Fruit fly (Drosophila melanogaster) whole organism, pupa: ENCODE measurements around the gene CG11583.

Experiments
- CG10348 ChIP-seq: fragments of 200-800 bp; sonication (Bioruptor generic); IDR thresholded peaks from 2 replicates; pipeline ENCODE4 v1.3.6; 2022; ENCODE audit warnings: missing biosample characterization, missing genetic modification characterization
- CG12605 ChIP-seq: fragments of 200-800 bp; sonication (Bioruptor generic); IDR thresholded peaks from 2 replicates; pipeline ENCODE4 v1.3.6; 2022; ENCODE audit warnings: missing biosample characterization, missing genetic modification characterization
- CG13204 ChIP-seq: fragments of 200-800 bp; sonication (Bioruptor generic); optimal IDR thresholded peaks from 2 replicates; lab custom pipeline; 2018; ENCODE audit warnings: missing biosample characterization, mild to moderate bottlenecking, missing genetic modification characterization, moderate library complexity
- CG14655 ChIP-seq: fragments of 200-800 bp; sonication (Bioruptor generic); optimal IDR thresholded peaks from 3 replicates; lab custom pipeline; 2017; ENCODE audit warnings: mild to moderate bottlenecking, missing biosample characterization, missing genetic modification reagents, missing genetic modification characterization
- CG15710 ChIP-seq: fragments of 200-800 bp; sonication (Bioruptor generic); optimal IDR thresholded peaks from 2 replicates; lab custom pipeline; 2018; ENCODE audit warnings: missing biosample characterization, mild to moderate bottlenecking, missing genetic modification characterization, moderate library complexity
- CG17806 ChIP-seq: fragments of 200-800 bp; sonication (Bioruptor generic); optimal IDR thresholded peaks from 2 replicates; lab custom pipeline; 2018; ENCODE audit warnings: missing biosample characterization, mild to moderate bottlenecking, missing genetic modification characterization, moderate library complexity
- CG32121 ChIP-seq: fragments of 200-800 bp; sonication (Bioruptor generic); IDR thresholded peaks from 2 replicates; pipeline ENCODE4 v1.3.6; 2022; ENCODE audit warnings: missing biosample characterization, missing genetic modification characterization
- CG34367 ChIP-seq: fragments of 200-800 bp; sonication (Bioruptor generic); optimal IDR thresholded peaks from 2 replicates; lab custom pipeline; 2018; ENCODE audit warnings: missing biosample characterization, mild to moderate bottlenecking, missing genetic modification characterization
- CG4496 ChIP-seq: fragments of 200-800 bp; sonication (Bioruptor generic); IDR thresholded peaks from 3 replicates; pipeline ENCODE4 v1.3.6; 2022; ENCODE audit warnings: missing biosample characterization, missing genetic modification characterization
- CG8159 ChIP-seq: fragments of 200-800 bp; sonication (Bioruptor generic); optimal IDR thresholded peaks from 3 replicates; lab custom pipeline; 2018; ENCODE audit warnings: missing biosample characterization, mild to moderate bottlenecking, missing genetic modification characterization, moderate library complexity
- CG8301 ChIP-seq: fragments of 200-800 bp; sonication (Bioruptor generic); optimal IDR thresholded peaks from 2 replicates; lab custom pipeline; 2018; ENCODE audit warnings: missing biosample characterization, mild to moderate bottlenecking, missing genetic modification characterization
- CG9948 ChIP-seq: fragments of 200-800 bp; sonication (Bioruptor generic); optimal IDR thresholded peaks from 2 replicates; lab custom pipeline; 2018; ENCODE audit warnings: missing biosample characterization, mild to moderate bottlenecking, missing genetic modification characterization, moderate library complexity
- D1 ChIP-seq: fragments of 200-800 bp; sonication (Bioruptor generic); optimal IDR thresholded peaks from 2 replicates; lab custom pipeline; 2018; ENCODE audit warnings: missing biosample characterization, mild to moderate bottlenecking, missing genetic modification characterization, moderate library complexity
- EcR ChIP-seq: fragments of 200-800 bp; sonication (Bioruptor generic); optimal IDR thresholded peaks from 3 replicates; lab custom pipeline; 2019; ENCODE audit warnings: missing biosample characterization, missing genetic modification characterization, mild to moderate bottlenecking, moderate library complexity, missing genetic modification reagents
- Ets98B ChIP-seq: fragments of 200-800 bp; sonication (Bioruptor generic); IDR thresholded peaks from 2 replicates; pipeline ENCODE4 v1.3.6; 2022; ENCODE audit warnings: missing biosample characterization, missing genetic modification characterization
- Pif1A ChIP-seq: fragments of 200-800 bp; sonication (Bioruptor generic); optimal IDR thresholded peaks from 3 replicates; lab custom pipeline; 2016; ENCODE audit warnings: missing biosample characterization, missing genetic modification characterization
- Pif1B ChIP-seq: fragments of 200-800 bp; sonication (Bioruptor generic); optimal IDR thresholded peaks from 3 replicates; lab custom pipeline; 2016; ENCODE audit warnings: missing biosample characterization, missing genetic modification characterization
- Snoo ChIP-seq: fragments of 200-800 bp; sonication (Bioruptor generic); optimal IDR thresholded peaks from 3 replicates; lab custom pipeline; 2017; ENCODE audit warnings: missing biosample characterization, mild to moderate bottlenecking, missing genetic modification characterization, inconsistent platforms
- fd96Ca ChIP-seq: fragments of 200-800 bp; sonication (Bioruptor generic); IDR thresholded peaks from 3 replicates; pipeline ENCODE4 v1.3.6; 2022; ENCODE audit warnings: missing biosample characterization, missing genetic modification characterization
- gl ChIP-seq: fragments of 200-800 bp; sonication (Bioruptor generic); optimal IDR thresholded peaks from 2 replicates; lab custom pipeline; 2018; ENCODE audit warnings: missing biosample characterization, mild to moderate bottlenecking, missing genetic modification characterization
- rn ChIP-seq: fragments of 200-800 bp; sonication (Bioruptor generic); IDR thresholded peaks from 2 replicates; pipeline ENCODE4 v1.3.6; 2022; ENCODE audit warnings: missing biosample characterization, missing genetic modification characterization

Gene CG11583

DNA sequence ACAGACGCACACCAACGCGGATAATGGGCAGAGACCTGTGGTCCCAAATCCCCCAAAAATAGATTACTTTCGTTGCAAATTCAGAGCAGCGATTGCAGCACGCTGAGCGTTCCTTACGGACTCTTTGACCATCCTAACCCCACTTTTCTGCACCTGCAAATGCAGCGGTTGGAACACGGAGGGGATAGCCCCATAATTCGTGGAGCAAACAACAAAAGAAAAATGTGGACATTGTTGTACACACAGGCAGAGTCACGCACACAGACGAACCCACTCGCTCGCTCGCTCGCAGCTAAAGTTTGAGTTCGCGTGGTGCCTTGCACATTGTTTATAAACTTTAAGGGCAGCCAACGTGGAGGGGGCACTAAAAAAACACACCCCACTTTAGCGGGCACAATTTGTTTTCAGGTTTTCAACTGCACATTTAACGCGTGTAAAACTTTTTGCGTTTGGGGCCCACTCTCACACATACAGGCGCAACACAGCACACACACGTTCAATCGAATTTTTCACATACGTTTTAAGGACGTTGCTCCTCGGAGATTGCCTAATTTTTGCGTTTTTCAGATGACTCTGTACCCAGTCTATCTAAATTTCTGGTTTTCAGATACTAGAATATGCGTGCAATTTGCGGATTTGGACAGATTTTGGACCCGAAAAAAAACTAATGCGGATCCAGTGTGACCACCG, 28.9 kb downstream of the CG11583 start:
- TF ChIP-seq CG4496 (no peak), Ets98B (GFP tag; lab: Robert Waterston, UW) (peak; percentile 6; the same call in 1 of the 2 replicates), CG10348 (GFP tag; lab: Robert Waterston, UW) (no peak), fd96Ca (GFP tag; lab: Robert Waterston, UW) (0 out of 3 replicates have a peak, but pooled peaks have one; percentile 10)

dm6 chr3L:4252862-4253610, 29.6 kb downstream of the CG11583 start:
- TF ChIP-seq fd96Ca (GFP tag; lab: Robert Waterston, UW) (peak; percentile 29; the same call in 1 of the 3 replicates), Pif1A (GFP tag; lab: Kevin White, UChicago) (no peak), rn (GFP tag; lab: Robert Waterston, UW) (no peak), CG9948 (peak; percentile 27), CG15710 (no peak), EcR (peak; percentile 70), CG17806 (tag; lab: Kevin White, UChicago) (peak; percentile 30), CG14655 (GFP tag; lab: Kevin White, UChicago) (no peak), CG8159 (tag; lab: Kevin White, UChicago) (no peak), D1 (tag; lab: Kevin White, UChicago) (no peak), Snoo (tag; lab: Kevin White, UChicago) (no peak), CG12605 (no peak), CG34367 (tag; lab: Kevin White, UChicago) (peak; percentile 8), CG4496 (peak; percentile 40; the same call in 1 of the 3 replicates), CG8301 (tag; lab: Kevin White, UChicago) (no peak), CG32121 (no peak), CG10348 (GFP tag; lab: Robert Waterston, UW) (no peak), gl (no peak), CG13204 (no peak), Pif1B (no peak), Ets98B (GFP tag; lab: Robert Waterston, UW) (no peak)

DNA sequence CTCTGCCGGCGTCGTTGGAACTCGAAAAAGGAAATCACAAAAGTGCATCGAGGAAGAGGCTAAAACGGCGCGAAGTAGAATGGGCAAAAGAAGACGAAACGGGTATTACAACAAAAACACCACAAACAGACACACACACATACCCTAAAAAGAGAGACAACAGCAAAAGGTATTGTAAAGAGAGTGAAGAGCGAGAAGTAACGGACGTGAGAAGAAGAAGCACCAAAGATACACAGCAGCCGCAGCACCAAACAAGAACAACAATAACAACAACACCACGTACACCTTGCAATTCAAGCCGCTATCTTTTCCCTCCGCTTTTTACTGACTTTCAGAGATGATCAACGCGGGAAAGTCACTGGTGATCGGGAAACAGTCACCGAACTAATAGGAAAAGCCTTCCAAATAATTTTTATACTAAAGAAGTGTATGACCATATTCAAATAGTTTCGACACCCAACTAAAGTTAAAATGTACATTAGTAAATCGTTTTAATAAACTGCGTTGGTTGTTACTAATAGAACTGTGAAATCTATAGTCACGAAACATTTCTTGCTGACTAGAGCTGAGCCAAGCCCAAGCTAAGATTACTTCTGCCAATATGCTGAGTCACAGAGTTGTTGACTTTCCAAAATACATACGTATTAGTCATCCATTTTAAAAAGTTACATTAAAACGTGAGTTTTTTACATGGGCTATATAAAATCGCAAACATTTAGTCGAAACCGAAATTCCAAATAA, 30.3 kb downstream of the CG11583 start:
- TF ChIP-seq EcR (peak; percentile 69), CG12605 (no peak), CG14655 (GFP tag; lab: Kevin White, UChicago) (no peak), CG32121 (no peak), Pif1A (GFP tag; lab: Kevin White, UChicago) (no peak), D1 (tag; lab: Kevin White, UChicago) (no peak), CG17806 (tag; lab: Kevin White, UChicago) (no peak), CG4496 (0 out of 3 replicates have a peak, but pooled peaks have one; percentile 28), CG9948 (no peak), gl (peak; percentile 70), CG8301 (tag; lab: Kevin White, UChicago) (no peak), CG13204 (no peak), CG34367 (tag; lab: Kevin White, UChicago) (no peak), Ets98B (GFP tag; lab: Robert Waterston, UW) (no peak)

- peak; percentile 55; the same call in 1 of the 3 replicates for TF ChIP-seq CG4496
- no peak for TF ChIP-seq gl
- no peak for TF ChIP-seq EcR
- TF ChIP-seq CG32121, result peak; percentile 55; the same call in 1 of the 2 replicates
- TF ChIP-seq Pif1A (GFP tag; lab: Kevin White, UChicago), result no peak
- peak; percentile 18 for TF ChIP-seq CG17806 (tag; lab: Kevin White, UChicago)
- TF ChIP-seq CG15710, result peak; percentile 41
- peak; percentile 41 for TF ChIP-seq CG12605
- peak; percentile 37; the same call in 1 of the 2 replicates for TF ChIP-seq Ets98B (GFP tag; lab: Robert Waterston, UW)
- no peak for TF ChIP-seq CG9948
- TF ChIP-seq rn (GFP tag; lab: Robert Waterston, UW), result no peak
Measured at dm6 chr3L:4242428-4242827, 40.2 kb downstream of the CG11583 start, which contains the start of gene pav. TSS of gene pav (plus strand) at chr3L:4242734.

dm6 chr3L:4239442-4240322, 42.9 kb downstream of the CG11583 start, which contains the start of gene Sqor:
TSS of gene Sqor (plus strand) at chr3L:4240173.
- no peak for TF ChIP-seq Pif1B
- TF ChIP-seq CG10348 (GFP tag; lab: Robert Waterston, UW), result peak; percentile 82
- no peak for TF ChIP-seq Pif1A (GFP tag; lab: Kevin White, UChicago)
- peak; percentile 90 for TF ChIP-seq CG12605
- peak; percentile 85 for TF ChIP-seq rn (GFP tag; lab: Robert Waterston, UW)
- TF ChIP-seq CG8301 (tag; lab: Kevin White, UChicago), result peak; percentile 98
- peak; percentile 98 for TF ChIP-seq CG14655 (GFP tag; lab: Kevin White, UChicago)
- TF ChIP-seq CG15710, result peak; percentile 92
- TF ChIP-seq Ets98B (GFP tag; lab: Robert Waterston, UW), result peak; percentile 93
- peak; percentile 92 for TF ChIP-seq CG17806 (tag; lab: Kevin White, UChicago)
- peak; percentile 85 for TF ChIP-seq D1 (tag; lab: Kevin White, UChicago)
- no peak for TF ChIP-seq CG13204
- peak; percentile 97 for TF ChIP-seq fd96Ca (GFP tag; lab: Robert Waterston, UW)
- TF ChIP-seq Snoo (tag; lab: Kevin White, UChicago), result peak; percentile 93
- TF ChIP-seq CG32121, result peak; percentile 93
- TF ChIP-seq CG8159 (tag; lab: Kevin White, UChicago), result peak; percentile 95
- TF ChIP-seq EcR, result peak; percentile 97
- peak; percentile 91 for TF ChIP-seq CG34367 (tag; lab: Kevin White, UChicago)
- peak; percentile 82 for TF ChIP-seq gl
- TF ChIP-seq CG4496, result peak; percentile 96
- peak; percentile 94 for TF ChIP-seq CG9948
